Worm (Caenorhabditis elegans) whole organism, young adult: ENCODE results near the gene dgk-2.

Experiments used
- Y79H2A.3 ChIP-seq: fragments of 200-800 bp; sonication (Bioruptor generic); conservative IDR thresholded peaks from 2 replicates; pipeline ENCODE4 v1.3.6; 2022; ENCODE audit warnings: missing genetic modification reagents, missing genetic modification characterization, missing compliant biosample characterization
- attf-6 ChIP-seq: fragments of 200-800 bp; sonication (Bioruptor generic); IDR thresholded peaks from 2 replicates; pipeline ENCODE4 v1.3.6; 2022; ENCODE audit warnings: missing genetic modification reagents, missing genetic modification characterization, missing compliant biosample characterization
- ceh-27 ChIP-seq: fragments of 200-800 bp; sonication (Bioruptor generic); optimal IDR thresholded peaks from 2 replicates; lab custom pipeline; 2018; ENCODE audit warnings: mild to moderate bottlenecking, missing genetic modification characterization, moderate library complexity, missing compliant biosample characterization
- him-1 ChIP-seq: sonication (generic microtip); optimal IDR thresholded peaks from 2 replicates; lab custom pipeline; 2016; ENCODE audit warnings: missing genotype, missing genetic modification reagents, missing genetic modification characterization, missing compliant biosample characterization
- lin-35 ChIP-seq, 3 experiments: fragments of 150-350 bp in 2 of 3; sonication (generic microtip) in 1 of 3; optimal IDR thresholded peaks; 2 replicates each; lab custom pipeline; 2014 to 2018; ENCODE audit warnings: missing biosample characterization in 3 of 3, missing genetic modification characterization in 3 of 3, missing genetic modification reagents in 3 of 3
- lin-54 ChIP-seq: fragments of 200-800 bp; sonication (Bioruptor generic); optimal IDR thresholded peaks from 2 replicates; lab custom pipeline; 2018; ENCODE audit warnings: mild to moderate bottlenecking, missing genetic modification characterization, missing compliant biosample characterization
- lir-1 ChIP-seq: fragments of 200-800 bp; sonication (Bioruptor generic); conservative IDR thresholded peaks from 2 replicates; pipeline ENCODE4 v1.3.6; 2022; ENCODE audit warnings: missing genetic modification reagents, missing genetic modification characterization, missing compliant biosample characterization
- madf-8 ChIP-seq: fragments of 200-800 bp; sonication (Bioruptor generic); conservative IDR thresholded peaks from 2 replicates; pipeline ENCODE4 v1.3.6; 2022; ENCODE audit warnings: missing genetic modification reagents, missing genetic modification characterization, missing compliant biosample characterization
- snpc-4 ChIP-seq, 5 experiments: fragments of 150-350 bp in 1 of 5; sonication (generic microtip) in 4 of 5; optimal IDR thresholded peaks; 2 replicates each; lab custom pipeline; 2014 to 2018; ENCODE audit warnings: missing genetic modification characterization in 5 of 5, missing biosample characterization in 3 of 5, antibody characterized with exemption in 2 of 5, mild to moderate bottlenecking in 2 of 5, missing compliant biosample characterization in 2 of 5, missing genotype in 2 of 5, moderate library complexity in 2 of 5, missing genetic modification reagents in 1 of 5
- ztf-18 ChIP-seq: sonication (generic microtip); optimal IDR thresholded peaks from 2 replicates; lab custom pipeline; 2016; ENCODE audit warnings: missing genotype, mild to moderate bottlenecking, missing genetic modification characterization, missing compliant biosample characterization
- ztf-26 ChIP-seq: sonication (generic microtip); optimal IDR thresholded peaks from 2 replicates; lab custom pipeline; 2017; ENCODE audit warnings: missing genetic modification characterization, missing compliant biosample characterization

- TF ChIP-seq ztf-18 (tag; lab: Kevin White, UChicago) (no peak), lin-54 (GFP tag; lab: Kevin White, UChicago) (no peak), madf-8 (GFP tag; lab: Robert Waterston, UW) (no peak), lir-1 (no peak), attf-6 (GFP tag; lab: Robert Waterston, UW) (no peak), snpc-4 (GFP tag; optimal IDR thresholded peaks at IDR 0.05; lab: Kevin White, UChicago) (no peak), snpc-4 (tag; optimal IDR thresholded peaks at IDR 0.05; lab: Kevin White, UChicago) (no peak), Y79H2A.3 (GFP tag; lab: Robert Waterston, UW) (no peak), ceh-27 (GFP tag; lab: Kevin White, UChicago) (no peak), him-1 (tag; lab: Kevin White, UChicago) (no peak), lin-35 (GFP tag; optimal IDR thresholded peaks at IDR 0.05; lab: Kevin White, UChicago) (peak in 1 of 3 experiments; percentile 13), ztf-26 (no peak)
Observed at ce11 chrX:4516758-4517157, 12.6 kb upstream of the dgk-2 start.
